Fruit fly (Drosophila melanogaster): Measurements from ENCODE around the gene rump.

rump gene

dm6 chr3R:9534595-9535217 is 24.6 kb upstream of the rump start:
- TF ChIP-seq CG8478 (optimal IDR thresholded peaks at IDR 0.05), result no peak
- TF ChIP-seq psq (optimal IDR thresholded peaks at IDR 0.05), result no peak
- no peak for TF ChIP-seq EcR (GFP tag; optimal IDR thresholded peaks at IDR 0.05)
- TF ChIP-seq Dll (optimal IDR thresholded peaks at IDR 0.05), result no peak
- no peak for TF ChIP-seq pan (optimal IDR thresholded peaks at IDR 0.05)
- TF ChIP-seq usp (GFP tag; optimal IDR thresholded peaks at IDR 0.05), result no peak

- TF ChIP-seq Dll (optimal IDR thresholded peaks at IDR 0.05) (no peak), usp (GFP tag; optimal IDR thresholded peaks at IDR 0.05) (no peak), EcR (GFP tag; optimal IDR thresholded peaks at IDR 0.05) (no peak), CG8478 (optimal IDR thresholded peaks at IDR 0.05) (no peak), pan (optimal IDR thresholded peaks at IDR 0.05) (no peak), psq (optimal IDR thresholded peaks at IDR 0.05) (no peak)
These were observed 24.0 kb upstream of the rump start for dm6 chr3R:9534125-9534496.

- TF ChIP-seq CG8478 (optimal IDR thresholded peaks at IDR 0.05) (no peak), Dll (optimal IDR thresholded peaks at IDR 0.05) (peak; percentile 91)
These were observed 23.3 kb upstream of the rump start for dm6 chr3R:9533181-9534124.

dm6 chr3R:9532437-9533180 is 22.5 kb upstream of the rump start, which contains the start of gene by:
Gene by (minus strand): TSS chr3R:9533011.
- TF ChIP-seq CG8478 (optimal IDR thresholded peaks at IDR 0.05) (no peak), pan (optimal IDR thresholded peaks at IDR 0.05) (no peak), Dll (optimal IDR thresholded peaks at IDR 0.05) (peak; percentile 73)

- no peak for TF ChIP-seq Dll (optimal IDR thresholded peaks at IDR 0.05)
- no peak for TF ChIP-seq CG8478 (optimal IDR thresholded peaks at IDR 0.05)
- no peak for TF ChIP-seq usp (GFP tag; optimal IDR thresholded peaks at IDR 0.05)
- no peak for TF ChIP-seq psq (optimal IDR thresholded peaks at IDR 0.05)
- TF ChIP-seq EcR (GFP tag; optimal IDR thresholded peaks at IDR 0.05), result no peak
- no peak for TF ChIP-seq pan (optimal IDR thresholded peaks at IDR 0.05)
These were observed 19.8 kb upstream of the rump start for dm6 chr3R:9529913-9530312.

dm6 chr3R:9529387-9529897 is 19.3 kb upstream of the rump start:
- TF ChIP-seq usp (GFP tag; optimal IDR thresholded peaks at IDR 0.05) (no peak), psq (optimal IDR thresholded peaks at IDR 0.05) (no peak), CG8478 (optimal IDR thresholded peaks at IDR 0.05) (no peak), EcR (GFP tag; optimal IDR thresholded peaks at IDR 0.05) (no peak), Dll (optimal IDR thresholded peaks at IDR 0.05) (no peak), pan (optimal IDR thresholded peaks at IDR 0.05) (no peak)

- no peak for TF ChIP-seq CG8478 (optimal IDR thresholded peaks at IDR 0.05)
- no peak for TF ChIP-seq EcR (GFP tag; optimal IDR thresholded peaks at IDR 0.05)
- TF ChIP-seq usp (GFP tag; optimal IDR thresholded peaks at IDR 0.05), result no peak
- TF ChIP-seq pan (optimal IDR thresholded peaks at IDR 0.05), result no peak
- TF ChIP-seq Dll (optimal IDR thresholded peaks at IDR 0.05), result no peak
- TF ChIP-seq psq (optimal IDR thresholded peaks at IDR 0.05), result no peak
These were observed 18.1 kb upstream of the rump start for dm6 chr3R:9527907-9528842.

- TF ChIP-seq usp (GFP tag; optimal IDR thresholded peaks at IDR 0.05), result no peak
- no peak for TF ChIP-seq EcR (GFP tag; optimal IDR thresholded peaks at IDR 0.05)
- TF ChIP-seq Dll (optimal IDR thresholded peaks at IDR 0.05), result no peak
- TF ChIP-seq psq (optimal IDR thresholded peaks at IDR 0.05), result no peak
- TF ChIP-seq CG8478 (optimal IDR thresholded peaks at IDR 0.05), result no peak
- no peak for TF ChIP-seq pan (optimal IDR thresholded peaks at IDR 0.05)
These were observed 6.3 kb upstream of the rump start for dm6 chr3R:9516400-9516852.

- TF ChIP-seq pan (optimal IDR thresholded peaks at IDR 0.05) (no peak), EcR (GFP tag; optimal IDR thresholded peaks at IDR 0.05) (no peak), psq (optimal IDR thresholded peaks at IDR 0.05) (no peak), usp (GFP tag; optimal IDR thresholded peaks at IDR 0.05) (no peak), Dll (optimal IDR thresholded peaks at IDR 0.05) (no peak)
These were observed 5.8 kb upstream of the rump start, which contains the start of the genes mRpL47, CG8176 and Kdm3 for dm6 chr3R:9515860-9516344. Gene mRpL47 (minus strand): TSS chr3R:9515908. Gene CG8176 (plus strand): TSS chr3R:9516007. Gene Kdm3 (plus strand): TSS chr3R:9516007.

dm6 chr3R:9513052-9513420 is 2.9 kb upstream of the rump start, which contains the start of the genes Ras85D and Rlb1:
Gene Ras85D (minus strand): TSS chr3R:9513067.
Gene Rlb1 (plus strand): TSS chr3R:9513327.
- TF ChIP-seq CG8478 (optimal IDR thresholded peaks at IDR 0.05) (no peak), psq (optimal IDR thresholded peaks at IDR 0.05) (no peak), EcR (GFP tag; optimal IDR thresholded peaks at IDR 0.05) (no peak), usp (GFP tag; optimal IDR thresholded peaks at IDR 0.05) (no peak), pan (optimal IDR thresholded peaks at IDR 0.05) (no peak), Dll (optimal IDR thresholded peaks at IDR 0.05) (no peak)
